Fruit fly (Drosophila melanogaster): Measurements from ENCODE around the gene CG6833.
A peak's percentile ranks its signal among the peaks of the same experiment; 100 is the strongest.

The CG6833 gene

DNA sequence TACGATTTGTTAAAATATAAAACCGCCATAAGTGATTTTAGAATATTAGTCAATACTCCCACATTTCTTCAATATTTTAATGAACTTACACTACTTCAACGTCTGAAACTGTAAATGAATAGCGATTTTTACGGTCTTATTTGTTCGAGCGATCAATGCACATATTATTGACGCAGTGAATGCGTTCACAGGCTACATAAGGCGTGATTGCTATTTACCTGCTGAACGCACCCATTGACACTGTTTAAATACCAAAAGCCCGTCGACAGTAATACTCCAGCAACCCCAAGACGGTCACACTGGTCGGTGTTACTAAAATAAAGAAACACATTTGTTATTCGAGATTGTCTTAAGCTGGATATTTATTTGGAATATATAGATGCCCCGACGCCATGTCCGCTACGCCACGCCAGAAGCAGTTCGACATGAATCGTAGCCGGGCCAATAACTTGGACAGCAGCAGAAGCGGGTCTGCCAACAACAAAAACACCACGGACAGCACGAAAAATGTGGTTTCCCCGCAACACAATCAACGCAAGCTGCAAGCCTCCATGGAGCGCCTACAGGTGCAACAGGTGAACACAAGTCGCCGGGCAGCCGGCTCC, at the start of gene CG6833 (continued):
- TF ChIP-seq Blimp-1 (GFP tag; optimal IDR thresholded peaks at IDR 0.05) = no peak
- peak; percentile 40 for TF ChIP-seq CG4318 (GFP tag; optimal IDR thresholded peaks at IDR 0.05)
- TF ChIP-seq CG10631 (GFP tag; optimal IDR thresholded peaks at IDR 0.05) = peak; percentile 60
- no peak for TF ChIP-seq fd59A (GFP tag; optimal IDR thresholded peaks at IDR 0.05)
- peak; percentile 54; the same call in 2 of the 3 replicates for TF ChIP-seq CG8119 (GFP tag; IDR thresholded peaks at IDR 0.05)
- no peak for TF ChIP-seq CG6808 (GFP tag; optimal IDR thresholded peaks at IDR 0.05)
- peak; percentile 67 for TF ChIP-seq CG3032 (tag; optimal IDR thresholded peaks at IDR 0.05)
- TF ChIP-seq CG11294 (GFP tag; IDR thresholded peaks at IDR 0.05) = peak; percentile 28; the same call in 1 of the 2 replicates

DNA sequence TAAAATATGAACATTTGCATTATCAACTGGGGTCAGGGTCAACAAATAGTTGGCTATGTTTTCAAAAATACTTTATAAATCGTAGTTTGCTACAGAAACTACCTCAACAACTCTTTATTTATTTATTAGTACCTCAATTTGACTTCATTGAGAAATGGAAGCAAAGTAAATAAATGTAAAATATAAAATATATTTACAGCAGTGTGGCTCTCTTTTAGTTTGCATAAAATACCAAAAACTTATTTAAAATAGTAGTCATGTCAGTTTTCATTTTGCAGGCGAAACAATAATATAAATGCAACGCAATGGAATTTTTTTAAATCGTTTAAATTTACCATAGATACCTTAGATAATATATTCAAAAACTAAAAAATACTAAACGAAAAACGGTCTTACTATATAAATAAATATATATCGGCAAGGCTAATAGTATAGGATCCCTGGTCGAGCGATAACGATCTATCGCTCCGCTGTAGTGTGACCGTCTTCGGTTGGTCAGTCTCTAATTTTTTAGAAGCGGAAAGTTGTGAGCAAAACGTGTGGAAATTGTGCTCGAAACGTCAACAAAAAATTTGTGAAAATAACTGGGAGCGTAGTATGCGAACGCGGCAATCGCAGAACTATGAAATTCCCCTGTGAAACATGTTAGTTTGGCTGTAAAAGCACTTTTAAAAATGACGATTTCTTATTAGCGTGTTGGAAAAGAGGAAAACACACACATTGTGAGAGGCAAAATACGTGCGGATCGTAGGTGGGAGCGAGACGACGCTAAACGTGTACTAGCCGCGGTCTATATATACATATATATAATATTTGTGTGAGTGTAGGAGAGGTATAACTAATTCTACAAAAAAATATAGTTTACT, 49.1 kb upstream of the CG6833 start, which contains the start of the genes Nprl3 and upSET:
Gene Nprl3 (minus strand): TSS at position 223 of the 866 bp plus-strand sequence.
Gene upSET (plus strand): TSS at position 470 of the 866 bp plus-strand sequence.
- TF ChIP-seq CG3032 (tag; optimal IDR thresholded peaks at IDR 0.05) (peak; percentile 1), CG10631 (GFP tag; optimal IDR thresholded peaks at IDR 0.05) (no peak), fkh (GFP tag; optimal IDR thresholded peaks at IDR 0.05) (peak; percentile 56), Met (GFP tag; optimal IDR thresholded peaks at IDR 0.05) (no peak), CG31627 (GFP tag; optimal IDR thresholded peaks at IDR 0.05) (no peak), Gug (GFP tag; IDR thresholded peaks at IDR 0.05) (no peak), Eip75B (GFP tag; optimal IDR thresholded peaks at IDR 0.05) (no peak), CG6854 (GFP tag; optimal IDR thresholded peaks at IDR 0.05) (peak; percentile 45), CG6163 (GFP tag; IDR thresholded peaks at IDR 0.05) (0 out of 3 replicates have a peak, but pooled peaks have one; percentile 8), CG8319 (GFP tag; optimal IDR thresholded peaks at IDR 0.05) (no peak), Ets96B (tag; optimal IDR thresholded peaks at IDR 0.05) (no peak), CG8119 (GFP tag; IDR thresholded peaks at IDR 0.05) (no peak), CG1621 (tag; optimal IDR thresholded peaks at IDR 0.05) (no peak), CG4318 (GFP tag; optimal IDR thresholded peaks at IDR 0.05) (no peak), Eip93F (GFP tag; optimal IDR thresholded peaks at IDR 0.05) (no peak), Eip78C (GFP tag) (peak; percentile 23)

DNA sequence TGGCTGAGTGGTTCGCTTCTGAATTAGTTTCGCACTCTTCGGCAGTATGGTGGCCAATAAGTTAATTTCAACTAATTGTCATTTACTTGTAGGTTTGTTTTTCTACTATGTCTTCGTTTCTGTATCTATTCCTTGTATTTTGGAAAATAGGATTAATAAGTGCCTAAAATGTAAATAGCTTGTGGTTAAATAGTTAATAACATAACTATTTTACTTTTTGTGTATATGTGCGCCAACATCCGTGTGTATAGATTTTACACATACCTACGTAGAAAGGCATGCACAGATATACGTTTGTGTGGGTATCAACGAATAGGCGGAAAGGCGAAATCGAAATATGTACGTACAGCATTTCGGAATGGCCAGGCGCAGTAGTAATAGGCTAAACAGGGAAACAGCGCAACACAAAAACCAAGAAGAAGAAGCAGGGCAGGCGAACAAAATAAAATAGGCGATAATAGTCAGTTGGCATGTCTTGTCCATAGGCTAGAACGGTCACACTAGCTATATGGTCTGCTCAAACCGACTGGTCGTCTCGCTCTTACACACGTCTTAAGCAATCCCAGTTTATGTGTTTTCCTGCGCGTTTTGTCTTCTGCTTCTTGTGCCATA, 48.4 kb upstream of the CG6833 start:
- TF ChIP-seq OdsH (GFP tag; optimal IDR thresholded peaks at IDR 0.05) (no peak), CG32006 (GFP tag; optimal IDR thresholded peaks at IDR 0.05) (no peak), CG6163 (GFP tag; IDR thresholded peaks at IDR 0.05) (peak; percentile 98), CG3919 (GFP tag; optimal IDR thresholded peaks at IDR 0.05) (peak; percentile 5), vri (GFP tag; optimal IDR thresholded peaks at IDR 0.05) (peak; percentile 41), Sox14 (GFP tag; optimal IDR thresholded peaks at IDR 0.05) (peak; percentile 28), Sox15 (GFP tag; optimal IDR thresholded peaks at IDR 0.05) (no peak), Lpt (GFP tag; optimal IDR thresholded peaks at IDR 0.05) (peak; percentile 12), CG1621 (tag; optimal IDR thresholded peaks at IDR 0.05) (peak; percentile 34), CG15336 (GFP tag; IDR thresholded peaks at IDR 0.05) (peak; percentile 33; the same call in 1 of the 2 replicates), ss (GFP tag; optimal IDR thresholded peaks at IDR 0.05) (peak; percentile 4 to 22), Eip78C (GFP tag) (peak; percentile 26), dsx (GFP tag; optimal IDR thresholded peaks at IDR 0.05; ENCODE audit: poor library complexity, severe bottlenecking) (peak; percentile 31)

DNA sequence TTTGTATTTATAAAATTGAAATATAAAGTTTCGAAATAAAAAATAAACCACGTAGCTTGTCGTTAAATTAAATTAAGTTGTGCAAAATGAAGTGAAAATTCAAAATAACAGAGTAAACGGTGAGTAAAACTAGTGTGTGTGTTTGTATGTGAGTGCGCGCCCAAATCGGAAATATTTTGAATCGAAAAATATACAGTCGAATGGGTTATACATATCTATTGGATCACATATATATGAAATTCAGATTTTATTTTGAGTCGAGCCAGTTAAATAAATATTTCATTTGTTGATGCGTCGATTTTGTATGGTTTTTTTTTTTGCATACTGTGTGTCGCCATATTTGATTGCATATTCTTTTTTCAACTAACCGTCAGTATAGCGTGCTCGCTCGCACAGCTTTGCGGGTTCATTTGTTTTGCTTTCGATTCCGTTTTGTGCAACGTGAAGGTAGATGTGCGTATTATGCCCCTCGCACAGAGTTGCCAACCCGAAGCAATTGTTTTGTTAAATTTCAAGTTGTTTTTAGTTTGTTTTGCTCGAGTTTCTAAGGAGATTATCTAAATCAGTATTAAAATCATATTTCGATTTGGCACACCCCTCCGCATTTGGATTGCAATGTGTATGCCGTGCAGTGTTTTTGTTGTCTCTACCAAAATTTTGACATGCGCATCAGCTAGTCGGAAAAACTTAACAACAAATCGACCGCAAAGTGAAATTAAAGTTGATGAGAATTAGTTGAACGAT, 47.5 kb upstream of the CG6833 start:
- TF ChIP-seq CG11902 (GFP tag; optimal IDR thresholded peaks at IDR 0.05) (no peak), CG6854 (GFP tag; optimal IDR thresholded peaks at IDR 0.05) (no peak), Hr38 (GFP tag; optimal IDR thresholded peaks at IDR 0.05) (no peak), CG7368 (GFP tag; optimal IDR thresholded peaks at IDR 0.05) (no peak), CG3032 (tag; optimal IDR thresholded peaks at IDR 0.05) (peak; percentile 22), CG34406 (GFP tag; optimal IDR thresholded peaks at IDR 0.05) (no peak), eg (GFP tag; IDR thresholded peaks at IDR 0.05) (peak; percentile 63; the same call in 2 of the 3 replicates), Gug (GFP tag; IDR thresholded peaks at IDR 0.05) (no peak), dac (GFP tag; optimal IDR thresholded peaks at IDR 0.05) (peak; percentile 45), ss (GFP tag; optimal IDR thresholded peaks at IDR 0.05) (peak in 1 of 2 experiments; percentile 55), CG10669 (GFP tag; optimal IDR thresholded peaks at IDR 0.05) (peak; percentile 37), fkh (GFP tag; optimal IDR thresholded peaks at IDR 0.05) (peak; percentile 30), Ets96B (tag; optimal IDR thresholded peaks at IDR 0.05) (peak; percentile 31), CG6163 (GFP tag; IDR thresholded peaks at IDR 0.05) (peak; percentile 75), CG6792 (GFP tag; optimal IDR thresholded peaks at IDR 0.05) (no peak), pdm3 (GFP tag; optimal IDR thresholded peaks at IDR 0.05) (peak; percentile 15), Eip78C (GFP tag) (peak; percentile 55), Sox14 (GFP tag; optimal IDR thresholded peaks at IDR 0.05) (peak; percentile 47), CG10631 (GFP tag; optimal IDR thresholded peaks at IDR 0.05) (no peak)
